Worm (Caenorhabditis elegans) whole organism, L1 larva: ENCODE measurements around the gene ifas-3.

ENCODE experiments used
- C04F5.9 ChIP-seq: sonication (generic microtip); optimal IDR thresholded peaks from 2 replicates; lab custom pipeline; 2016; ENCODE audit warnings: missing genetic modification characterization, missing compliant biosample characterization
- aly-2 ChIP-seq: fragments of 150-350 bp; optimal IDR thresholded peaks from 2 replicates; lab custom pipeline; 2014; ENCODE audit warnings: missing biosample characterization, missing genetic modification characterization
- blmp-1 ChIP-seq: fragments of 150-350 bp; optimal IDR thresholded peaks from 2 replicates; lab custom pipeline; 2014; ENCODE audit warnings: missing biosample characterization, missing genetic modification characterization
- ceh-63 ChIP-seq: fragments of 200-800 bp; sonication (Bioruptor generic); optimal IDR thresholded peaks from 2 replicates; lab custom pipeline; 2018; ENCODE audit warnings: mild to moderate bottlenecking, missing genetic modification characterization, missing compliant biosample characterization
- ceh-82 ChIP-seq, 3 experiments: fragments of 150-350 bp in 1 of 3; sonication (generic microtip) in 2 of 3; optimal IDR thresholded peaks; 2 replicates each; lab custom pipeline; 2014 to 2017; ENCODE audit warnings: missing biosample characterization in 3 of 3, missing genetic modification characterization in 3 of 3
- ceh-88 ChIP-seq: fragments of 200-800 bp; sonication (Bioruptor generic); IDR thresholded peaks from 2 replicates; pipeline ENCODE4 v1.3.6; 2022; ENCODE audit warnings: missing genetic modification characterization, missing compliant biosample characterization
- ces-1 ChIP-seq: fragments of 150-350 bp; optimal IDR thresholded peaks from 2 replicates; lab custom pipeline; 2014; ENCODE audit warnings: missing biosample characterization, missing genetic modification reagents, missing genetic modification characterization
- efl-3 ChIP-seq: fragments of 200-800 bp; sonication (Bioruptor generic); optimal IDR thresholded peaks from 2 replicates; lab custom pipeline; 2018; ENCODE audit warnings: mild to moderate bottlenecking, missing genetic modification characterization, missing compliant biosample characterization
- egl-13 ChIP-seq: sonication (generic microtip); optimal IDR thresholded peaks from 2 replicates; lab custom pipeline; 2016; ENCODE audit warnings: missing genotype, missing genetic modification reagents, missing genetic modification characterization, missing compliant biosample characterization
- ets-5 ChIP-seq: fragments of 200-800 bp; sonication (Bioruptor generic); IDR thresholded peaks from 2 replicates; pipeline ENCODE4 v1.3.6; 2022; ENCODE audit warnings: missing genetic modification characterization, missing compliant biosample characterization
- fkh-8 ChIP-seq: sonication (generic microtip); optimal IDR thresholded peaks from 2 replicates; lab custom pipeline; 2016; ENCODE audit warnings: mild to moderate bottlenecking, missing genetic modification characterization, missing compliant biosample characterization
- fos-1 ChIP-seq: fragments of 150-350 bp; optimal IDR thresholded peaks from 2 replicates; lab custom pipeline; 2014; ENCODE audit warnings: missing biosample characterization, missing genetic modification characterization
- grh-1 ChIP-seq: fragments of 200-800 bp; sonication (Bioruptor generic); IDR thresholded peaks from 2 replicates; pipeline ENCODE4 v1.3.6; 2022; ENCODE audit warnings: missing genetic modification reagents, missing genetic modification characterization, missing compliant biosample characterization
- hpl-2 ChIP-seq: fragments of 150-350 bp; optimal IDR thresholded peaks from 2 replicates; lab custom pipeline; 2014; ENCODE audit warnings: missing biosample characterization, missing genetic modification reagents, missing genetic modification characterization
- irx-1 ChIP-seq: sonication (generic microtip); optimal IDR thresholded peaks from 2 replicates; lab custom pipeline; 2016; ENCODE audit warnings: missing genetic modification characterization, missing compliant biosample characterization
- jun-1 ChIP-seq: fragments of 150-350 bp; optimal IDR thresholded peaks from 2 replicates; lab custom pipeline; 2014; ENCODE audit warnings: missing biosample characterization, missing genetic modification reagents, missing genetic modification characterization
- lin-14 ChIP-seq: fragments of 200-800 bp; sonication (Bioruptor generic); optimal IDR thresholded peaks from 2 replicates; lab custom pipeline; 2018; ENCODE audit warnings: mild to moderate bottlenecking, missing genetic modification characterization, moderate library complexity, missing compliant biosample characterization
- lir-3 ChIP-seq: sonication (generic microtip); optimal IDR thresholded peaks from 2 replicates; lab custom pipeline; 2016; ENCODE audit warnings: mild to moderate bottlenecking, missing genetic modification characterization, moderate library complexity, missing compliant biosample characterization; ENCODE audit not compliant: poor library complexity
- lsy-2 ChIP-seq, 2 experiments: fragments of 150-350 bp; optimal IDR thresholded peaks; 2 replicates each; lab custom pipeline; 2014; ENCODE audit warnings: missing biosample characterization in 2 of 2, missing genetic modification characterization in 2 of 2
- mdl-1 ChIP-seq, 2 experiments: fragments of 150-350 bp; optimal IDR thresholded peaks; 2 replicates each; lab custom pipeline; 2014 to 2017; ENCODE audit warnings: missing biosample characterization in 2 of 2, missing genetic modification characterization in 2 of 2, inconsistent platforms in 1 of 2
- nhr-11 ChIP-seq: fragments of 150-350 bp; optimal IDR thresholded peaks from 2 replicates; lab custom pipeline; 2014; ENCODE audit warnings: missing biosample characterization, missing genetic modification characterization
- nhr-19 ChIP-seq: fragments of 200-800 bp; sonication (Bioruptor generic); conservative IDR thresholded peaks from 2 replicates; pipeline ENCODE4 v1.3.6; 2022; ENCODE audit warnings: missing genetic modification characterization, missing compliant biosample characterization
- nhr-20 ChIP-seq: sonication (generic microtip); optimal IDR thresholded peaks from 2 replicates; lab custom pipeline; 2016; ENCODE audit warnings: mild to moderate bottlenecking, missing genetic modification characterization, missing compliant biosample characterization
- nhr-28 ChIP-seq: fragments of 150-350 bp; optimal IDR thresholded peaks from 2 replicates; lab custom pipeline; 2014; ENCODE audit warnings: missing biosample characterization, missing genetic modification characterization
- nhr-76 ChIP-seq: sonication (generic microtip); optimal IDR thresholded peaks from 2 replicates; lab custom pipeline; 2017; ENCODE audit warnings: missing biosample characterization, missing genetic modification characterization
- pqm-1 ChIP-seq: sonication (generic microtip); optimal IDR thresholded peaks from 3 replicates; lab custom pipeline; 2017; ENCODE audit warnings: missing biosample characterization, missing genetic modification characterization
- rnt-1 ChIP-seq: sonication (generic microtip); optimal IDR thresholded peaks from 2 replicates; lab custom pipeline; 2016; ENCODE audit warnings: mild to moderate bottlenecking, missing genetic modification characterization, moderate library complexity, missing compliant biosample characterization
- snpc-4 ChIP-seq: fragments of 150-350 bp; optimal IDR thresholded peaks from 2 replicates; lab custom pipeline; 2014; ENCODE audit warnings: missing biosample characterization, missing genetic modification characterization
- sox-4 ChIP-seq: sonication (generic microtip); optimal IDR thresholded peaks from 2 replicates; lab custom pipeline; 2016; ENCODE audit warnings: missing genetic modification characterization, missing compliant biosample characterization
- sup-37 ChIP-seq: fragments of 200-800 bp; sonication (Bioruptor generic); optimal IDR thresholded peaks from 2 replicates; lab custom pipeline; 2018; ENCODE audit warnings: mild to moderate bottlenecking, missing genetic modification characterization, missing compliant biosample characterization
- swsn-7 ChIP-seq: sonication (generic microtip); optimal IDR thresholded peaks from 2 replicates; lab custom pipeline; 2016; ENCODE audit warnings: missing genetic modification characterization, missing compliant biosample characterization
- tbx-2 ChIP-seq: sonication (generic microtip); optimal IDR thresholded peaks from 2 replicates; lab custom pipeline; 2016; ENCODE audit warnings: missing genetic modification characterization, missing compliant biosample characterization
- unc-130 ChIP-seq: fragments of 150-350 bp; optimal IDR thresholded peaks from 2 replicates; lab custom pipeline; 2017; ENCODE audit warnings: missing biosample characterization, missing genetic modification characterization, inconsistent platforms
- unc-62 ChIP-seq: fragments of 150-350 bp; optimal IDR thresholded peaks from 2 replicates; lab custom pipeline; 2014; ENCODE audit warnings: missing biosample characterization, missing genetic modification reagents, missing genetic modification characterization
- unc-86 ChIP-seq: sonication (generic microtip); optimal IDR thresholded peaks from 2 replicates; lab custom pipeline; 2016; ENCODE audit warnings: missing genetic modification characterization, missing compliant biosample characterization
- vab-15 ChIP-seq: sonication (generic microtip); optimal IDR thresholded peaks from 2 replicates; lab custom pipeline; 2017; ENCODE audit warnings: missing genotype, mild to moderate bottlenecking, missing genetic modification characterization, missing compliant biosample characterization
- xbp-1 ChIP-seq: sonication (generic microtip); optimal IDR thresholded peaks from 2 replicates; lab custom pipeline; 2016; ENCODE audit warnings: missing genetic modification characterization, missing compliant biosample characterization
- ztf-4 ChIP-seq: fragments of 150-350 bp; optimal IDR thresholded peaks from 2 replicates; lab custom pipeline; 2014; ENCODE audit warnings: missing biosample characterization, missing genetic modification characterization

Gene ifas-3

ce11 chrIV:15950838-15951581 is at the start of gene ifas-3:
ifas-3 (minus strand) TSS chrIV:15950888.
- no peak for TF ChIP-seq ets-5 (GFP tag; lab: Robert Waterston, UW)
- TF ChIP-seq lsy-2 (tag; optimal IDR thresholded peaks at IDR 0.05; lab: Kevin White, UChicago), result no peak
- no peak for TF ChIP-seq nhr-11 (tag; lab: Kevin White, UChicago)
- no peak for TF ChIP-seq pqm-1
- no peak for TF ChIP-seq rnt-1 (tag; lab: Kevin White, UChicago)
- no peak for TF ChIP-seq ceh-82 (tag; optimal IDR thresholded peaks at IDR 0.05; lab: Kevin White, UChicago)
- TF ChIP-seq nhr-19 (GFP tag; lab: Robert Waterston, UW), result no peak
- no peak for TF ChIP-seq ztf-4
- no peak for TF ChIP-seq hpl-2
- no peak for TF ChIP-seq C04F5.9 (tag; lab: Kevin White, UChicago)
- TF ChIP-seq jun-1, result no peak
- no peak for TF ChIP-seq nhr-28
- TF ChIP-seq unc-130 (tag; lab: Kevin White, UChicago), result no peak
- no peak for TF ChIP-seq tbx-2
- no peak for TF ChIP-seq egl-13 (tag; lab: Kevin White, UChicago)
- no peak for TF ChIP-seq nhr-20

ce11 chrIV:15999692-16000091 is 49.0 kb upstream of the ifas-3 start:
- TF ChIP-seq lin-14 (GFP tag; lab: Kevin White, UChicago) (no peak), efl-3 (no peak), jun-1 (no peak), irx-1 (tag; lab: Kevin White, UChicago) (no peak), snpc-4 (tag; lab: Kevin White, UChicago) (no peak), vab-15 (no peak), nhr-28 (no peak), sox-4 (tag; lab: Kevin White, UChicago) (no peak), aly-2 (tag; lab: Kevin White, UChicago) (no peak), egl-13 (tag; lab: Kevin White, UChicago) (no peak), fos-1 (tag; lab: Kevin White, UChicago) (no peak), unc-62 (no peak), ztf-4 (no peak), ces-1 (GFP tag; lab: Kevin White, UChicago) (no peak), sup-37 (GFP tag; lab: Kevin White, UChicago) (no peak)

- no peak for TF ChIP-seq swsn-7 (tag; lab: Kevin White, UChicago)
- TF ChIP-seq unc-86 (tag; lab: Kevin White, UChicago), result no peak
- no peak for TF ChIP-seq grh-1 (GFP tag; lab: Robert Waterston, UW)
Observed at ce11 chrIV:15997906-15998305, 47.2 kb upstream of the ifas-3 start.

ce11 chrIV:15994505-15994904 is 43.8 kb upstream of the ifas-3 start, which contains the start of gene Y105C5B.20:
Y105C5B.20 (minus strand) TSS chrIV:15994605.
- no peak for TF ChIP-seq fkh-8 (tag; lab: Kevin White, UChicago)
- no peak for TF ChIP-seq blmp-1 (tag; lab: Kevin White, UChicago)
- TF ChIP-seq xbp-1 (tag; lab: Kevin White, UChicago), result no peak
- TF ChIP-seq ceh-63 (GFP tag; lab: Kevin White, UChicago), result no peak
- TF ChIP-seq nhr-76 (tag; lab: Kevin White, UChicago), result no peak
- TF ChIP-seq egl-13 (tag; lab: Kevin White, UChicago), result no peak
- TF ChIP-seq mdl-1 (tag; optimal IDR thresholded peaks at IDR 0.05; lab: Kevin White, UChicago), result no peak
- TF ChIP-seq ceh-88 (GFP tag; lab: Robert Waterston, UW), result no peak
- no peak for TF ChIP-seq lir-3 (tag; lab: Kevin White, UChicago)
